Fruit fly (Drosophila melanogaster) whole organism, prepupa: Measurements from ENCODE around the gene CG43218.
A peak's percentile ranks its signal among the peaks of the same experiment; 100 is the strongest.

Experiments
- CG10631 ChIP-seq: fragments of 200-800 bp; sonication (Bioruptor generic); optimal IDR thresholded peaks from 2 replicates; lab custom pipeline; 2016; ENCODE audit warnings: missing biosample characterization, missing genetic modification characterization
- CG10669 ChIP-seq: fragments of 200-800 bp; sonication (Bioruptor generic); optimal IDR thresholded peaks from 3 replicates; lab custom pipeline; 2018; ENCODE audit warnings: missing biosample characterization, mild to moderate bottlenecking, missing genetic modification characterization, moderate library complexity
- CG11762 ChIP-seq: fragments of 200-800 bp; sonication (Bioruptor generic); optimal IDR thresholded peaks from 3 replicates; lab custom pipeline; 2016; ENCODE audit warnings: missing biosample characterization, missing genetic modification characterization; ENCODE audit not compliant: insufficient read depth
- CG11902 ChIP-seq: fragments of 200-800 bp; sonication (Bioruptor generic); optimal IDR thresholded peaks from 3 replicates; lab custom pipeline; 2016; ENCODE audit warnings: missing biosample characterization, missing genetic modification characterization
- CG15336 ChIP-seq: fragments of 200-800 bp; sonication (Bioruptor generic); IDR thresholded peaks from 2 replicates; pipeline ENCODE4 v1.3.6; 2022; ENCODE audit warnings: missing biosample characterization, missing genetic modification characterization
- CG16779 ChIP-seq: fragments of 200-800 bp; sonication (Bioruptor generic); optimal IDR thresholded peaks from 3 replicates; lab custom pipeline; 2017; ENCODE audit warnings: missing biosample characterization, mild to moderate bottlenecking, missing genetic modification characterization
- CG3032 ChIP-seq: fragments of 200-800 bp; optimal IDR thresholded peaks from 2 replicates; lab custom pipeline; 2019; ENCODE audit warnings: missing biosample characterization, mild to moderate bottlenecking, missing genetic modification characterization, moderate library complexity
- CG4318 ChIP-seq: fragments of 200-800 bp; sonication (Bioruptor generic); optimal IDR thresholded peaks from 3 replicates; lab custom pipeline; 2017; ENCODE audit warnings: missing biosample characterization, mild to moderate bottlenecking, missing genetic modification characterization
- CG6163 ChIP-seq: fragments of 200-800 bp; sonication (Bioruptor generic); IDR thresholded peaks from 3 replicates; pipeline ENCODE4 v1.3.6; 2022; ENCODE audit warnings: missing biosample characterization, missing genetic modification characterization
- CG6792 ChIP-seq: fragments of 200-800 bp; sonication (Bioruptor generic); optimal IDR thresholded peaks from 3 replicates; lab custom pipeline; 2016; ENCODE audit warnings: missing biosample characterization, missing genetic modification characterization
- CG6808 ChIP-seq: fragments of 200-800 bp; sonication (Bioruptor generic); optimal IDR thresholded peaks from 3 replicates; lab custom pipeline; 2017; ENCODE audit warnings: missing biosample characterization, missing genetic modification characterization, mild to moderate bottlenecking, moderate library complexity, missing genetic modification reagents
- CG8119 ChIP-seq: fragments of 200-800 bp; sonication (Bioruptor generic); IDR thresholded peaks from 3 replicates; pipeline ENCODE4 v1.3.6; 2022; ENCODE audit warnings: missing biosample characterization, missing genetic modification characterization
- CG8319 ChIP-seq: fragments of 200-800 bp; sonication (Bioruptor generic); optimal IDR thresholded peaks from 3 replicates; lab custom pipeline; 2016; ENCODE audit warnings: missing biosample characterization, missing genetic modification characterization
- CG8632 ChIP-seq: fragments of 200-800 bp; sonication (Bioruptor generic); optimal IDR thresholded peaks from 3 replicates; lab custom pipeline; 2016; ENCODE audit warnings: missing biosample characterization, missing genetic modification characterization
- Eip78C ChIP-seq: fragments of 200-800 bp; sonication (Bioruptor generic); peaks from one replicate; lab custom pipeline; 2016; ENCODE audit warnings: missing biosample characterization, missing genetic modification characterization
- Hr38 ChIP-seq: sonication (Bioruptor generic); optimal IDR thresholded peaks from 2 replicates; lab custom pipeline; 2016; ENCODE audit warnings: missing biosample characterization, missing genetic modification characterization
- Hr39 ChIP-seq: fragments of 200-800 bp; sonication (Bioruptor generic); optimal IDR thresholded peaks from 2 replicates; lab custom pipeline; 2016; ENCODE audit warnings: missing biosample characterization, missing genetic modification characterization
- Lpt ChIP-seq: fragments of 200-800 bp; sonication (Bioruptor generic); optimal IDR thresholded peaks from 3 replicates; lab custom pipeline; 2016; ENCODE audit warnings: missing biosample characterization, missing genetic modification characterization
- Met ChIP-seq: fragments of 200-800 bp; sonication (Bioruptor generic); optimal IDR thresholded peaks from 3 replicates; lab custom pipeline; 2016; ENCODE audit warnings: missing biosample characterization, missing genetic modification characterization
- OdsH ChIP-seq: fragments of 200-800 bp; sonication (Bioruptor generic); optimal IDR thresholded peaks from 3 replicates; lab custom pipeline; 2016; ENCODE audit warnings: missing biosample characterization, missing genetic modification characterization
- Sox102F ChIP-seq: fragments of 200-800 bp; sonication (Bioruptor generic); optimal IDR thresholded peaks from 2 replicates; lab custom pipeline; 2016; ENCODE audit warnings: missing biosample characterization, mild to moderate bottlenecking, missing genetic modification characterization
- Sox14 ChIP-seq: fragments of 200-800 bp; sonication (Bioruptor generic); optimal IDR thresholded peaks from 3 replicates; lab custom pipeline; 2016; ENCODE audit warnings: missing biosample characterization, missing genetic modification characterization
- cyc ChIP-seq: fragments of 200-800 bp; sonication (Bioruptor generic); optimal IDR thresholded peaks from 3 replicates; lab custom pipeline; 2016; ENCODE audit warnings: missing biosample characterization, missing genetic modification characterization
- dac ChIP-seq: fragments of 200-800 bp; sonication (Bioruptor generic); optimal IDR thresholded peaks from 2 replicates; lab custom pipeline; 2017; ENCODE audit warnings: missing biosample characterization, mild to moderate bottlenecking, missing genetic modification characterization
- dsx ChIP-seq: fragments of 200-800 bp; optimal IDR thresholded peaks from 3 replicates; lab custom pipeline; 2019; ENCODE audit warnings: missing biosample characterization, mild to moderate bottlenecking, missing genetic modification characterization, moderate library complexity; ENCODE audit not compliant: poor library complexity, severe bottlenecking
- eg ChIP-seq: fragments of 200-800 bp; sonication (Bioruptor generic); IDR thresholded peaks from 3 replicates; pipeline ENCODE4 v1.3.6; 2022; ENCODE audit warnings: missing biosample characterization, missing genetic modification characterization
- fd59A ChIP-seq: fragments of 200-800 bp; sonication (Bioruptor generic); optimal IDR thresholded peaks from 2 replicates; lab custom pipeline; 2017; ENCODE audit warnings: missing biosample characterization, mild to moderate bottlenecking, missing genetic modification characterization, missing genetic modification reagents
- fd85E ChIP-seq: fragments of 200-800 bp; sonication (Bioruptor generic); optimal IDR thresholded peaks from 3 replicates; lab custom pipeline; 2016; ENCODE audit warnings: missing biosample characterization, missing genetic modification characterization
- fkh ChIP-seq: fragments of 200-800 bp; sonication (Bioruptor generic); optimal IDR thresholded peaks from 3 replicates; lab custom pipeline; 2017; ENCODE audit warnings: missing biosample characterization, mild to moderate bottlenecking, missing genetic modification characterization, moderate library complexity
- lz ChIP-seq: fragments of 200-800 bp; sonication (Bioruptor generic); optimal IDR thresholded peaks from 3 replicates; lab custom pipeline; 2016; ENCODE audit warnings: missing biosample characterization, missing genetic modification characterization
- net ChIP-seq: fragments of 200-800 bp; sonication (Bioruptor generic); optimal IDR thresholded peaks from 3 replicates; lab custom pipeline; 2016; ENCODE audit warnings: missing biosample characterization, missing genetic modification characterization
- pdm3 ChIP-seq: fragments of 200-800 bp; sonication (Bioruptor generic); optimal IDR thresholded peaks from 3 replicates; lab custom pipeline; 2016; ENCODE audit warnings: missing biosample characterization, missing genetic modification characterization
- salr ChIP-seq, 2 experiments: fragments of 200-800 bp; sonication (Bioruptor generic); optimal IDR thresholded peaks; 3 replicates each; lab custom pipeline; 2016 to 2018; ENCODE audit warnings: missing biosample characterization in 2 of 2, missing genetic modification characterization in 2 of 2, mild to moderate bottlenecking in 1 of 2
- svp ChIP-seq: fragments of 200-800 bp; sonication (Bioruptor generic); peaks from one replicate; lab custom pipeline; 2016; ENCODE audit warnings: missing biosample characterization, missing genetic modification characterization
- vri ChIP-seq: fragments of 200-800 bp; sonication (Bioruptor generic); optimal IDR thresholded peaks from 3 replicates; lab custom pipeline; 2016; ENCODE audit warnings: missing biosample characterization, mild to moderate bottlenecking, missing genetic modification characterization

The CG43218 gene

DNA sequence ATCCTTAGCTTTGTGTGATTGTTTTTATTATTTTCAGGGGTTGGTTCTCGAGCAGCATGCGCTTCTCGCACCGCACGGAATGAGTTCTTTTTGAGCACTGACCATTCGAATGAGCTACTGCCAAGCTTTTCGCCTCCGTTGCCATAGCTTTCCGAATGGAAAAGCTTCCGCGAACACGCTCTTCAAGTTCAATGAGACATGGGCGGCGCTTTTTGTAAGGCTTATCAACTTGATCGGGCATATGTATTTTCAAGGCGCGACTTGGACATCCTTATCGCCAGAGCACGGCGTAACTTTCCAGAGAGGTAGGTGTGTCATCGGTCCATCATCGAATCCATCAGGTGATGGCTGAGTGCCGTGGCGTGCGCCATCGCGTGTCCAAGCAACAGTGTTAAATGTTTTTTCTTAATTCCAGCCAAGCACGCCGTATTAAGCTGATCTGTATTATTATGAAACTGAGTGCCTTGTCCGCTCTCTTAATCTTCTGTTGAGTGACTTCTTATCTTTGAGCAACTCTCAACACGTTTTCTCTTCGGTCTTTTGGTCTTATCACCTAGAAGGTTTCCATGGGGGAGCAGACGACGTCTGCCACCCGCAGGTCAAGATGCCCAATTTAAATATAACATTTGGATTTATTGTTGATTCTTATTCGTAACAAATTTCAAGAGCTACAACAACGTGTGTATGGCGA is 22.2 kb downstream of the CG43218 start, which contains the start of gene AcCoAS (continued):
- no peak for TF ChIP-seq CG10631
- TF ChIP-seq fd59A (GFP tag; lab: Kevin White, UChicago): no peak
- peak; percentile 22 for TF ChIP-seq dsx (GFP tag; lab: Kevin White, UChicago)
- peak; percentile 94 for TF ChIP-seq vri (GFP tag; lab: Kevin White, UChicago)
- TF ChIP-seq dac (GFP tag; lab: Kevin White, UChicago): no peak
- peak; percentile 54 for TF ChIP-seq CG6792
- TF ChIP-seq cyc (GFP tag; lab: Kevin White, UChicago): peak; percentile 41
- no peak for TF ChIP-seq Lpt (GFP tag; lab: Kevin White, UChicago)
- TF ChIP-seq Sox14 (GFP tag; lab: Kevin White, UChicago): peak; percentile 37
- TF ChIP-seq svp (GFP tag; lab: Kevin White, UChicago): peak; percentile 97
- peak; percentile 30 for TF ChIP-seq net
- TF ChIP-seq CG11762 (GFP tag; lab: Kevin White, UChicago): no peak
- no peak for TF ChIP-seq Hr38 (GFP tag; lab: Kevin White, UChicago)
- TF ChIP-seq CG6808 (GFP tag; lab: Kevin White, UChicago): no peak
- no peak for TF ChIP-seq CG4318 (GFP tag; lab: Kevin White, UChicago)
- TF ChIP-seq CG11902 (GFP tag; lab: Kevin White, UChicago): no peak
- TF ChIP-seq OdsH (GFP tag; lab: Kevin White, UChicago): peak; percentile 24
- TF ChIP-seq eg (GFP tag; lab: Robert Waterston, UW): peak; percentile 53; the same call in 2 of the 3 replicates
- peak; percentile 45 for TF ChIP-seq Met (GFP tag; lab: Kevin White, UChicago)
- TF ChIP-seq CG6163: no peak; the same call in 2 of the 3 replicates
- TF ChIP-seq CG16779: peak; percentile 44
- TF ChIP-seq pdm3 (GFP tag; lab: Kevin White, UChicago): peak; percentile 40
- peak; percentile 95 for TF ChIP-seq Eip78C (GFP tag; lab: Kevin White, UChicago)
- no peak for TF ChIP-seq fkh (GFP tag; lab: Kevin White, UChicago)
- TF ChIP-seq fd85E (GFP tag; lab: Kevin White, UChicago): no peak
- no peak for TF ChIP-seq salr (GFP tag; optimal IDR thresholded peaks at IDR 0.05; lab: Kevin White, UChicago)
- TF ChIP-seq CG3032 (tag; lab: Kevin White, UChicago): no peak
- TF ChIP-seq CG10669 (GFP tag; lab: Kevin White, UChicago): peak; percentile 18
- peak; percentile 25; the same call in 1 of the 2 replicates for TF ChIP-seq CG15336 (GFP tag; lab: Robert Waterston, UW)
- TF ChIP-seq Hr39 (GFP tag; lab: Kevin White, UChicago): peak; percentile 22

DNA sequence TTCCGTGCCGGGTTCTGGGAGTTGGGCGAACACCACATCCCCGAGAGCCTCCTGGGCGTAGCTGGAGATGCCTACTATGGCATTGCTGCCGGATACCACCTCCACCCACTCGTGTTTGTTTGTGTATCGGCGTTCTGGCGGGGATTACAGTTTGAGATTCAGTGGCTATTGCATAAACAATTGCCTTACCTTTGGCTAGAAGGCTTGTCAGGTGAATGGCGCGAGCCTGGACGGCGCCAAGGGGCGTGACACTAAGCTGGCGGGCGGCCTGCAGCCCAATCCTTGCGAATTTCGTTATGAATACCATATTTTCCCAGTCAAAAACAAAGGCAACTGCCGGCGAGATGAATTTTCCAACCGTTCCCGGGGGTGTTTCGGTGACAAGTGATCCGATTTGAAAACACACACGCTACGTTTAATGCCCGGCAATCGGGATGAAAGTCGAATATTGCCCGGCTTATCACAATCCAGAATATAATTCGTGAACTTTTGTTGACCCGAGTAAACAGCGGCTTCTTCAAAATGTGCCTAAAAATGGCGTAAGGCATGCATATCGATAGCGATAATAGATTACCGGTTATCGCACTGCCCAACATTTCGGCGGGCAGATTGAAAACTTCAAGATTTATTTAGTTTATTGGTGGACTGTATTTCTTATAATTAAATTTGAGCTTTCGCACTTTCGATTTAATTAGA is 23.3 kb downstream of the CG43218 start, which contains the start of gene ppl:
TSS of gene ppl (minus strand) at position 511 of the 696 bp plus-strand sequence.
- TF ChIP-seq Sox102F: peak; percentile 1
- TF ChIP-seq CG8319 (GFP tag; lab: Kevin White, UChicago): no peak
- peak; percentile 100 for TF ChIP-seq svp (GFP tag; lab: Kevin White, UChicago)
- TF ChIP-seq Met (GFP tag; lab: Kevin White, UChicago): peak; percentile 15
- TF ChIP-seq Eip78C (GFP tag; lab: Kevin White, UChicago): peak; percentile 11
- no peak for TF ChIP-seq CG8119 (GFP tag; lab: Robert Waterston, UW)
- TF ChIP-seq CG8632 (GFP tag; lab: Kevin White, UChicago): no peak
- TF ChIP-seq fkh (GFP tag; lab: Kevin White, UChicago): peak; percentile 96
- TF ChIP-seq lz: no peak
- no peak for TF ChIP-seq CG6792
- TF ChIP-seq vri (GFP tag; lab: Kevin White, UChicago): peak; percentile 31
- TF ChIP-seq CG15336 (GFP tag; lab: Robert Waterston, UW): no peak

DNA sequence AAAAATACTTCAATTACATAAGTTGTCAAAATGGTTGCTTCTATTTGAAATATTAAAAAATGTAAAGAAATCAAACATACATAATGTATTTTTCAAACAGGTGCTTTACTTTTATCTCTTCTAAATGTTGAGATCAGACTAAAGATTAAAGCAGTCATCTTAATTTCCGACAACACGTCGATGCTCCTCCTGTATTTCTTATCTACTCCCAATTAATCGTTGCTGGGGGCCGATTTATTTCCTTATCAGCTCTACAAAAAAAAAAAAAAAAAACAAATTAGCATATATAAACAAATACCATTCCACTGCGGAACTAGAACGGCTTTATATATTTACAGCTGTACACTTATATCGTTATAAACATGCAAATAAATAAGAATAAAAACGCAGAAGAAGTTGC is 23.9 kb downstream of the CG43218 start:
- TF ChIP-seq fd85E (GFP tag; lab: Kevin White, UChicago): no peak
- TF ChIP-seq Eip78C (GFP tag; lab: Kevin White, UChicago): peak; percentile 34
- peak; percentile 75 for TF ChIP-seq svp (GFP tag; lab: Kevin White, UChicago)
